Worm (Caenorhabditis elegans) whole organism, midembryonic: Measurements from ENCODE around the gene Y37D8A.5.

ENCODE experiments used
- cog-1 ChIP-seq: sonication (generic microtip); optimal IDR thresholded peaks from 2 replicates; lab custom pipeline; 2016; ENCODE audit warnings: missing genetic modification characterization, missing compliant biosample characterization
- med-1 ChIP-seq: sonication (generic microtip); optimal IDR thresholded peaks from 2 replicates; lab custom pipeline; 2017; ENCODE audit warnings: missing genetic modification characterization, mild to moderate bottlenecking, missing compliant biosample characterization, antibody characterized with exemption, missing genetic modification reagents; ENCODE audit not compliant: insufficient read depth
- ref-1 ChIP-seq: fragments of 200-800 bp; sonication (Bioruptor generic); conservative IDR thresholded peaks from 2 replicates; pipeline ENCODE4 v1.3.6; 2022; ENCODE audit warnings: missing genetic modification reagents, missing genetic modification characterization, missing compliant biosample characterization

ce11 chrIII:12818050-12818738, 37.1 kb downstream of the Y37D8A.5 start, which contains the start of gene arx-5:
- TF ChIP-seq cog-1 (tag; lab: Kevin White, UChicago) (no peak), ref-1 (GFP tag; lab: Robert Waterston, UW) (no peak), med-1 (GFP tag; lab: Kevin White, UChicago) (no peak)
